Worm (Caenorhabditis elegans): ENCODE results near the gene glt-6.

The glt-6 gene

DNA sequence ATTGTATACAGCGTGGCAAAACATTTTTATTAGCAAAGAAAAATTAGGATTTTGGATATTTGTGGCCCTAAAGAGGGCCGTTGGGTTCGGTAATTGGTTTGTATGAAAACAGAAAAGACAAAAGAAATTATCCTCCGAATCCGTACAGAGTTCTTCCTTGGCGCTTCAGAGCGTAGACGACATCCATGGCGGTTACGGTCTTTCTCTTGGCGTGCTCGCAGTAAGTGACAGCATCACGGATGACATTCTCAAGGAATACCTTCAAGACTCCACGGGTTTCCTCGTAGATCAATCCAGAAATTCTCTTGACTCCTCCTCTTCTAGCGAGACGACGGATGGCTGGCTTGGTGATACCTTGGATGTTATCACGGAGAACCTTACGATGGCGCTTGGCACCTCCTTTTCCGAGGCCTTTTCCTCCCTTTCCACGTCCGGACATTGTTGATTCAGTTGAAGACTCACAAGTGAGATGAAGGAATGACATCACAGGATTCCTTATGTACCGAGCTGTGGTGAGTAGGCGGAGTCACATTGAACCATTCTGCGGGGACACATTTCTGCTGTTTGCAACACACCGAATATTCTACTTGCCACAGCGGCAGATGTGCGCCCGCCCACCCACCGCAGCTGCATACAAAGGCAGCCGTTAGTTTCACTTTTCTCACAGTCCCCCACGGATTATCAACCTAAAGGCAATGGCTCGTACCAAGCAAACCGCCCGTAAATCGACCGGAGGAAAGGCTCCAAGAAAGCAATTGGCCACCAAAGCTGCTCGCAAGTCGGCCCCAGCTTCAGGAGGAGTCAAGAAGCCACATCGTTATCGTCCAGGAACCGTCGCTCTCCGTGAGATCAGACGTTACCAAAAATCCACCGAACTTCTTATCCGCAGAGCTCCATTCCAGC is 15.6 kb upstream of the glt-6 start, which contains the start of the genes his-60 and his-59:
his-60 (minus strand) TSS at position 439 of the 903 bp plus-strand sequence.
his-59 (plus strand) TSS at position 696 of the 903 bp plus-strand sequence.
- TF ChIP-seq skn-1 (tag; optimal IDR thresholded peaks at IDR 0.05) (no peak), ztf-4 (tag; optimal IDR thresholded peaks at IDR 0.05) (no peak), nhr-21 (tag; optimal IDR thresholded peaks at IDR 0.05) (no peak), R02D3.7 (tag; optimal IDR thresholded peaks at IDR 0.05) (no peak), nhr-11 (tag; optimal IDR thresholded peaks at IDR 0.05) (no peak), sma-9 (GFP tag; optimal IDR thresholded peaks at IDR 0.05) (peak; percentile 63), sma-9 (tag; optimal IDR thresholded peaks at IDR 0.05) (no peak), mab-5 (tag; optimal IDR thresholded peaks at IDR 0.05) (peak; percentile 58), lin-13 (GFP tag; optimal IDR thresholded peaks at IDR 0.05) (peak; percentile 29), ceh-16 (tag; optimal IDR thresholded peaks at IDR 0.05) (peak; percentile 96), sma-3 (GFP tag; optimal IDR thresholded peaks at IDR 0.05) (peak; percentile 12), elt-1 (tag; optimal IDR thresholded peaks at IDR 0.05) (no peak), F13H6.1 (tag; optimal IDR thresholded peaks at IDR 0.05) (no peak), unc-39 (tag; optimal IDR thresholded peaks at IDR 0.05) (no peak), crh-2 (tag; optimal IDR thresholded peaks at IDR 0.05) (peak; percentile 19), nhr-77 (tag; optimal IDR thresholded peaks at IDR 0.05) (no peak), elt-3 (tag; optimal IDR thresholded peaks at IDR 0.05) (no peak), ZK546.5 (tag; optimal IDR thresholded peaks at IDR 0.05) (no peak), lin-11 (tag; optimal IDR thresholded peaks at IDR 0.05) (no peak), mdl-1 (tag; optimal IDR thresholded peaks at IDR 0.05) (no peak), peb-1 (tag; optimal IDR thresholded peaks at IDR 0.05) (no peak), snpc-4 (tag; optimal IDR thresholded peaks at IDR 0.05) (no peak), alr-1 (tag; optimal IDR thresholded peaks at IDR 0.05) (no peak), fos-1 (tag; optimal IDR thresholded peaks at IDR 0.05) (peak; percentile 2), aly-2 (tag; optimal IDR thresholded peaks at IDR 0.05) (no peak), nhr-10 (tag; optimal IDR thresholded peaks at IDR 0.05) (no peak), gmeb-1 (tag; optimal IDR thresholded peaks at IDR 0.05) (no peak), lsy-2 (tag; optimal IDR thresholded peaks at IDR 0.05) (no peak), blmp-1 (tag; optimal IDR thresholded peaks at IDR 0.05; ENCODE audit: insufficient read depth) (no peak), sem-4 (tag; optimal IDR thresholded peaks at IDR 0.05) (peak; percentile 11), egl-27 (tag; optimal IDR thresholded peaks at IDR 0.05) (no peak)

DNA sequence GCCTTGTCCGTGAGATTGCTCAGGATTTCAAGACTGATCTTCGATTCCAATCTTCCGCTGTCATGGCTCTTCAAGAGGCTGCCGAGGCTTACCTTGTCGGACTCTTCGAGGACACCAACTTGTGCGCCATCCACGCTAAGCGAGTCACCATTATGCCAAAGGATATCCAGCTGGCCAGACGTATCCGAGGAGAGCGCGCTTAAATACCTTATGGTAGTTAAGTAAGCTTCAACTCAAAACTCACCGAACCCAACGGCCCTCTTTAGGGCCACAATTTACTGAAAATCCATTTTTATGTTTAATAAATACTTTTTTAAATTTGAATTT is 15.0 kb upstream of the glt-6 start:
- TF ChIP-seq skn-1 (tag; optimal IDR thresholded peaks at IDR 0.05) (no peak), sma-9 (GFP tag; optimal IDR thresholded peaks at IDR 0.05) (no peak), sma-9 (tag; optimal IDR thresholded peaks at IDR 0.05) (no peak), R02D3.7 (tag; optimal IDR thresholded peaks at IDR 0.05) (no peak)

DNA sequence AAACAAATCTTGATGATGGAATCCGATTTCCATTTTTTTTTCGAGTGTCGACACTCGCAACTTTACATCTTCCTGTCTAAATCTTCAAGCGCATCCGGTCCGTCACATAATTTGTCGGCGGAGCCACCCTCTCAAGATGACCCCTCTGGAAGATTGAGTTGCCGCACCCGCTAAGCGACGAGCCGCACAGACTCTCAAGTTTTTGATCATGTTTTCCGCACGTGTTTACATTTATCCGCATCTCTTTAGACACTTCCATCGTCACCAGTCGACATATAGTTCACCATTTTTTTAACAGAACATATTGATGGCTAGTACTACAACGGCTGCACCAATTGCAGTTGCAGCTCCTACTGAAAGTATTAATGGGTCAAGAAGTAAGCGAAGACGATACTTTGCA is 12.0 kb upstream of the glt-6 start, which contains the start of gene F55G1.1:
F55G1.1 (plus strand) TSS at position 301 of the 400 bp plus-strand sequence.
- no peak for TF ChIP-seq ama-1 (optimal IDR thresholded peaks at IDR 0.05)
- no peak for TF ChIP-seq alr-1 (tag; optimal IDR thresholded peaks at IDR 0.05)
- TF ChIP-seq C34F6.9 (tag; optimal IDR thresholded peaks at IDR 0.05): no peak
- no peak for TF ChIP-seq F13H6.1 (tag; optimal IDR thresholded peaks at IDR 0.05)
- no peak for TF ChIP-seq nhr-12 (tag; optimal IDR thresholded peaks at IDR 0.05)
- no peak for TF ChIP-seq R02D3.7 (tag; optimal IDR thresholded peaks at IDR 0.05)
- TF ChIP-seq unc-55 (GFP tag; optimal IDR thresholded peaks at IDR 0.05): no peak
- no peak for TF ChIP-seq lin-13 (GFP tag; optimal IDR thresholded peaks at IDR 0.05)
- TF ChIP-seq skn-1 (tag; optimal IDR thresholded peaks at IDR 0.05): no peak
- TF ChIP-seq nhr-25 (tag; optimal IDR thresholded peaks at IDR 0.05): no peak
- no peak for TF ChIP-seq mab-5 (tag; optimal IDR thresholded peaks at IDR 0.05)
- no peak for TF ChIP-seq nhr-21 (tag; optimal IDR thresholded peaks at IDR 0.05)

DNA sequence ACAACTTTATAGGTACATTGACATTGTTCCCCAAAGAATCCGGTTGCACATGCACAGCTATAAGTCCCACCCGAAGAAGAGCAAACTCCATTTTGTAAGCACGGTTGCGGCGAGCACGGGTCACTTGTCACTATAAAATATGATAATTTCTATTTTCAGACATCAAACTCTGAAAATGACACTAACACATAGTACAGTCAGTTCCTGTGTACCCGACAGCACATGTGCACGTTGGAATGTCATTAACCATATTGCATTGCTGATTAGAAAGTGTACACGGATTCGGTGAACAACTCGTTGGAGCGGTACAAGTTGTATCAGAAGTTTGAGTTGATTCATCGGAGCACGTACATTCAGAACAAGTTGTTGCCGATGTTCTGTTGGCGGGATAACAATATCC is 6.2 kb upstream of the glt-6 start:
- TF ChIP-seq sma-9 (GFP tag; optimal IDR thresholded peaks at IDR 0.05) (peak; percentile 43), sma-9 (tag; optimal IDR thresholded peaks at IDR 0.05) (no peak), nhr-237 (tag; optimal IDR thresholded peaks at IDR 0.05) (no peak), mdl-1 (tag; optimal IDR thresholded peaks at IDR 0.05) (no peak), Y55F3AM.14 (GFP tag; optimal IDR thresholded peaks at IDR 0.05) (no peak), dmd-4 (tag; optimal IDR thresholded peaks at IDR 0.05) (no peak), nhr-6 (tag; optimal IDR thresholded peaks at IDR 0.05) (no peak), unc-62 (GFP tag; optimal IDR thresholded peaks at IDR 0.05) (no peak), lin-39 (tag; optimal IDR thresholded peaks at IDR 0.05) (no peak), fos-1 (tag; optimal IDR thresholded peaks at IDR 0.05) (peak; percentile 39), mbf-1 (tag; optimal IDR thresholded peaks at IDR 0.05) (no peak)

Data from whole organism, L2 larva.